Fruit fly (Drosophila melanogaster): ENCODE results near the gene CG1958.

CG1958 gene

DNA sequence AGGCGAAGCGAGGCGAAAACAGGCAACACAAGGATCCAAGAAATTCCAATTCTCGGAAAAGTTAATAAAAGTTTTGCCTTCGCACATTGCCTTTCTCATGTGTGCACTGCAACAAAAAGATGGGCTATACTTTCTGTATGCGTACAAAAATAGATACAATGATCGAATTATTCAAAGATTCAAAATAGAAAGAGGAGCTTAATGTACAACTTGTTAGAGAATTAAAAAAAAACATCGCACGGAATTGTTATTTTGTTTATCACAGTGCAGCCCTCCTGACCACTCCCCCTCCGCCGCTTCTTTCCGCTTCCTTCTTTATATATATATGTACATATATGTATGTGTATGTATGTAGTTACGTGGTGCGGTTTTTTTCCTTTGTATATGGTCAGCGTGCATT is 35.6 kb downstream of the CG1958 start (continued):
- no peak for TF ChIP-seq chinmo (GFP tag; IDR thresholded peaks at IDR 0.05; ENCODE audit: partially characterized antibody)
- TF ChIP-seq CG3163 (GFP tag; optimal IDR thresholded peaks at IDR 0.05), result no peak
- no peak for TF ChIP-seq CG8924 (tag; optimal IDR thresholded peaks at IDR 0.05)
- TF ChIP-seq Chrac-16 (GFP tag; optimal IDR thresholded peaks at IDR 0.05), result no peak
- TF ChIP-seq CG17186 (GFP tag; optimal IDR thresholded peaks at IDR 0.05), result no peak
- TF ChIP-seq dysf (GFP tag; IDR thresholded peaks at IDR 0.05), result peak; percentile 38; the same call in 1 of the 3 replicates
- no peak for TF ChIP-seq NFAT (GFP tag; IDR thresholded peaks at IDR 0.05)
- TF ChIP-seq H15 (GFP tag; IDR thresholded peaks at IDR 0.05), result no peak
- no peak for TF ChIP-seq repo (GFP tag; optimal IDR thresholded peaks at IDR 0.05)
- no peak for TF ChIP-seq oc (tag; optimal IDR thresholded peaks at IDR 0.05)
- no peak for TF ChIP-seq HmgD (GFP tag; optimal IDR thresholded peaks at IDR 0.05)
- no peak for TF ChIP-seq Deaf1 (tag; optimal IDR thresholded peaks at IDR 0.05)
- TF ChIP-seq nmo (GFP tag; optimal IDR thresholded peaks at IDR 0.05), result peak; percentile 5
- peak; percentile 64 for TF ChIP-seq gem (tag; optimal IDR thresholded peaks at IDR 0.05)
- no peak for TF ChIP-seq pzg (GFP tag; optimal IDR thresholded peaks at IDR 0.05)
- TF ChIP-seq ind (GFP tag; optimal IDR thresholded peaks at IDR 0.05), result peak; percentile 2
- peak; percentile 53 for TF ChIP-seq CG15601 (tag; optimal IDR thresholded peaks at IDR 0.05)
- no peak; the same call in 1 of the 2 replicates for TF ChIP-seq CG32767 (GFP tag; IDR thresholded peaks at IDR 0.05)
- TF ChIP-seq chn (GFP tag; optimal IDR thresholded peaks at IDR 0.05), result no peak
- no peak for TF ChIP-seq ham (GFP tag; IDR thresholded peaks at IDR 0.05)
- TF ChIP-seq her (GFP tag; optimal IDR thresholded peaks at IDR 0.05), result no peak
- peak; percentile 21 for TF ChIP-seq Asciz (GFP tag; optimal IDR thresholded peaks at IDR 0.05)
- TF ChIP-seq CG4617 (GFP tag; optimal IDR thresholded peaks at IDR 0.05; ENCODE audit: borderline replicate concordance), result no peak
- TF ChIP-seq Sox100B (GFP tag; optimal IDR thresholded peaks at IDR 0.05), result no peak
- no peak for TF ChIP-seq Opbp (GFP tag; IDR thresholded peaks at IDR 0.05; ENCODE audit: partially characterized antibody)
- TF ChIP-seq sqz (GFP tag; optimal IDR thresholded peaks at IDR 0.05), result no peak
- no peak for TF ChIP-seq CG7928 (GFP tag; optimal IDR thresholded peaks at IDR 0.05)
- TF ChIP-seq CG6765 (GFP tag; optimal IDR thresholded peaks at IDR 0.05), result no peak
- TF ChIP-seq HHEX (GFP tag; optimal IDR thresholded peaks at IDR 0.05), result no peak
- TF ChIP-seq pfk (GFP tag; optimal IDR thresholded peaks at IDR 0.05), result no peak
- no peak for TF ChIP-seq CG17568 (GFP tag; optimal IDR thresholded peaks at IDR 0.05)
- 0 out of 2 replicates have a peak, but pooled peaks have one; percentile 19 for TF ChIP-seq sens-2 (GFP tag; IDR thresholded peaks at IDR 0.05)
- peak; percentile 49 for TF ChIP-seq CG10979 (tag; optimal IDR thresholded peaks at IDR 0.05)
- TF ChIP-seq CG5245 (GFP tag; optimal IDR thresholded peaks at IDR 0.05), result no peak
- no peak for TF ChIP-seq bcd (GFP tag; optimal IDR thresholded peaks at IDR 0.05)
- TF ChIP-seq CG4404 (GFP tag; IDR thresholded peaks at IDR 0.05), result peak; percentile 29; the same call in 1 of the 2 replicates
- no peak for TF ChIP-seq crp (GFP tag; optimal IDR thresholded peaks at IDR 0.05)
- TF ChIP-seq Spps (tag; optimal IDR thresholded peaks at IDR 0.05), result peak; percentile 29
- TF ChIP-seq CG17361 (GFP tag; IDR thresholded peaks at IDR 0.05), result 0 out of 3 replicates have a peak, but pooled peaks have one; percentile 22
- TF ChIP-seq NfI (GFP tag; optimal IDR thresholded peaks at IDR 0.05), result peak; percentile 1
- TF ChIP-seq ac (GFP tag; optimal IDR thresholded peaks at IDR 0.05), result no peak
- peak; percentile 14 for TF ChIP-seq gsb-n (tag; optimal IDR thresholded peaks at IDR 0.05)
- TF ChIP-seq Ets65A (GFP tag), result peak; percentile 42
- TF ChIP-seq HLH3B (GFP tag; IDR thresholded peaks at IDR 0.05), result peak; percentile 33; the same call in 1 of the 2 replicates
- peak; percentile 38; the same call in 1 of the 2 replicates for TF ChIP-seq Rx (GFP tag; IDR thresholded peaks at IDR 0.05)
- no peak for TF ChIP-seq CG16813 (GFP tag; IDR thresholded peaks at IDR 0.05; ENCODE audit: partially characterized antibody)
- TF ChIP-seq Eip74EF (GFP tag; optimal IDR thresholded peaks at IDR 0.05), result peak in 1 of 2 experiments; percentile 9
- peak; percentile 53 for TF ChIP-seq Med (GFP tag)
- TF ChIP-seq CG17359 (tag; optimal IDR thresholded peaks at IDR 0.05), result peak; percentile 37
- TF ChIP-seq CG30020 (tag; optimal IDR thresholded peaks at IDR 0.05), result no peak

Data from whole organism, embryonic.